Fruit fly (Drosophila melanogaster) whole organism, pupa: ENCODE measurements around the gene Cep290.
A peak's percentile ranks its signal among the peaks of the same experiment; 100 is the strongest.

Experiments
- CG13204 ChIP-seq: fragments of 200-800 bp; sonication (Bioruptor generic); optimal IDR thresholded peaks from 2 replicates; lab custom pipeline; 2018; ENCODE audit warnings: missing biosample characterization, mild to moderate bottlenecking, missing genetic modification characterization, moderate library complexity
- CG14655 ChIP-seq: fragments of 200-800 bp; sonication (Bioruptor generic); optimal IDR thresholded peaks from 3 replicates; lab custom pipeline; 2017; ENCODE audit warnings: mild to moderate bottlenecking, missing biosample characterization, missing genetic modification reagents, missing genetic modification characterization
- CG34367 ChIP-seq: fragments of 200-800 bp; sonication (Bioruptor generic); optimal IDR thresholded peaks from 2 replicates; lab custom pipeline; 2018; ENCODE audit warnings: missing biosample characterization, mild to moderate bottlenecking, missing genetic modification characterization
- CG4496 ChIP-seq: fragments of 200-800 bp; sonication (Bioruptor generic); IDR thresholded peaks from 3 replicates; pipeline ENCODE4 v1.3.6; 2022; ENCODE audit warnings: missing biosample characterization, missing genetic modification characterization
- EcR ChIP-seq: fragments of 200-800 bp; sonication (Bioruptor generic); optimal IDR thresholded peaks from 3 replicates; lab custom pipeline; 2019; ENCODE audit warnings: missing biosample characterization, missing genetic modification characterization, mild to moderate bottlenecking, moderate library complexity, missing genetic modification reagents

DNA sequence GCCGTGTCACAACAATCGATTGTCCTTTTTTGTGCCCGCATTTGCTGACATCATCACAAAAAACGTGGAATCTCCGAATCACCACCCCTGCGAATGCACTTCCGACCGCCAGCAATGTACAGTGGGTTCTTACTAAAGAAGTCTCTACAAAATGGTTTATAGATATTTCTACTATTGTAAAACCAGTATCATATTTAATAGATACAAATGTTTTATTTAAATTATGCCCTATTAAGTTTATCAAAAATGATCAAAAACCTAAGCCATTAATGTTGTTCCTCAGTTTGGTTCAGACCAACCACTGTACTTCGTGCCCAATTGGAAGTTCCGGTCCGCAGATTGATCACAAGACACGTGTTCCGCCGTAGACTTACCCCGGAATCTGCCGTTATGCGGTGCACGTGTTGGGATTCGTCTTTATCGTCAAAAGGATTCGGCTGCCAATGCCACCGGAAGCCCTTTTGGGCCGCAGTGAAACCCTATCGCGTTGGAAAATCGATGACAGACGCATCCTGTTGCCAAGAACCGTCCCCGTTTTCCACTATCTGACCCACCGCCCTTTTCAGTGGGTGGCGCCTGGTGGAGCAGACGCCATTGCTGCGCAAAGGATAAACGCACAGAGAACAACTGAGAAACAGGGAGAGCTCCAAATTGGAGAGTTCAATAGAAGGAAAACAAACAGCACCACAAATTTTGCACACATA, 39.0 kb upstream of the Cep290 start:
- TF ChIP-seq EcR (GFP tag; lab: Kevin White, UChicago), result no peak
- peak; percentile 24; the same call in 2 of the 3 replicates for TF ChIP-seq CG4496 (GFP tag; lab: Robert Waterston, UW)
- TF ChIP-seq CG34367, result peak; percentile 3
- peak; percentile 29 for TF ChIP-seq CG14655 (GFP tag; lab: Kevin White, UChicago)
- no peak for TF ChIP-seq CG13204 (GFP tag; lab: Kevin White, UChicago)
